Worm (Caenorhabditis elegans) whole organism, young adult: ENCODE results near the gene nhr-282.
"Not testable (repeated sequence)": the region's sequence is repeated elsewhere in the genome, so short reads cannot be mapped to it uniquely, and the experiment has no call there.

Experiments used
- B0019.2 ChIP-seq: fragments of 200-800 bp; sonication (Bioruptor generic); conservative IDR thresholded peaks from 2 replicates; pipeline ENCODE4 v1.3.6; 2022; ENCODE audit warnings: missing genetic modification reagents, missing genetic modification characterization, missing compliant biosample characterization
- B0261.1 ChIP-seq: sonication (generic microtip); optimal IDR thresholded peaks from 2 replicates; lab custom pipeline; 2016; ENCODE audit warnings: mild to moderate bottlenecking, missing genetic modification characterization, moderate library complexity, missing compliant biosample characterization
- C17E4.6 ChIP-seq: fragments of 200-800 bp; sonication (Bioruptor generic); IDR thresholded peaks from 2 replicates; pipeline ENCODE4 v1.3.6; 2022; ENCODE audit warnings: missing genetic modification reagents, missing genetic modification characterization, missing compliant biosample characterization
- F22D6.2 ChIP-seq: sonication (generic microtip); optimal IDR thresholded peaks from 2 replicates; lab custom pipeline; 2016; ENCODE audit warnings: mild to moderate bottlenecking, missing genetic modification characterization, missing compliant biosample characterization
- F23B12.7 ChIP-seq: sonication (generic microtip); optimal IDR thresholded peaks from 2 replicates; lab custom pipeline; 2017; ENCODE audit warnings: missing genetic modification characterization, mild to moderate bottlenecking, missing compliant biosample characterization, antibody characterized with exemption, moderate library complexity; ENCODE audit not compliant: insufficient read depth
- F49E8.2 ChIP-seq: sonication (generic microtip); optimal IDR thresholded peaks from 3 replicates; lab custom pipeline; 2017; ENCODE audit warnings: missing genetic modification characterization, mild to moderate bottlenecking, missing compliant biosample characterization, antibody characterized with exemption, moderate library complexity; ENCODE audit not compliant: insufficient read depth
- F52B5.7 ChIP-seq: sonication (generic microtip); optimal IDR thresholded peaks from 2 replicates; lab custom pipeline; 2016; ENCODE audit warnings: mild to moderate bottlenecking, missing genetic modification characterization, missing compliant biosample characterization
- F57C9.4 ChIP-seq: sonication (generic microtip); optimal IDR thresholded peaks from 2 replicates; lab custom pipeline; 2017; ENCODE audit warnings: mild to moderate bottlenecking, missing genetic modification characterization, missing compliant biosample characterization
- T07F8.4 ChIP-seq: sonication (generic microtip); optimal IDR thresholded peaks from 2 replicates; lab custom pipeline; 2016; ENCODE audit warnings: mild to moderate bottlenecking, missing genetic modification characterization, moderate library complexity, missing compliant biosample characterization
- Y53F4B.3 ChIP-seq: fragments of 200-800 bp; sonication (Bioruptor generic); IDR thresholded peaks from 2 replicates; pipeline ENCODE4 v1.3.6; 2022; ENCODE audit warnings: missing genetic modification reagents, missing genetic modification characterization, missing compliant biosample characterization
- Y56A3A.18 ChIP-seq: fragments of 200-800 bp; sonication (Bioruptor generic); IDR thresholded peaks from 2 replicates; pipeline ENCODE4 v1.3.6; 2022; ENCODE audit warnings: missing genetic modification reagents, missing genetic modification characterization, missing compliant biosample characterization
- Y67H2A.10 ChIP-seq: fragments of 200-800 bp; sonication (Bioruptor generic); conservative IDR thresholded peaks from 2 replicates; pipeline ENCODE4 v1.3.6; 2022; ENCODE audit warnings: missing genetic modification reagents, missing genetic modification characterization, missing compliant biosample characterization
- atf-7 ChIP-seq: sonication (generic microtip); optimal IDR thresholded peaks from 2 replicates; lab custom pipeline; 2017; ENCODE audit warnings: mild to moderate bottlenecking, missing genetic modification characterization, missing compliant biosample characterization
- attf-3 ChIP-seq: fragments of 200-800 bp; sonication (Bioruptor generic); conservative IDR thresholded peaks from 2 replicates; pipeline ENCODE4 v1.3.6; 2022; ENCODE audit warnings: missing genetic modification reagents, missing genetic modification characterization, missing compliant biosample characterization
- ceh-27 ChIP-seq: fragments of 200-800 bp; sonication (Bioruptor generic); optimal IDR thresholded peaks from 2 replicates; lab custom pipeline; 2018; ENCODE audit warnings: mild to moderate bottlenecking, missing genetic modification characterization, moderate library complexity, missing compliant biosample characterization
- ceh-91 ChIP-seq: fragments of 200-800 bp; sonication (Bioruptor generic); IDR thresholded peaks from 2 replicates; pipeline ENCODE4 v1.3.6; 2022; ENCODE audit warnings: missing genetic modification reagents, missing genetic modification characterization, missing compliant biosample characterization
- efl-1 ChIP-seq: fragments of 150-350 bp; optimal IDR thresholded peaks from 2 replicates; lab custom pipeline; 2014; ENCODE audit warnings: missing biosample characterization, missing genetic modification reagents, missing genetic modification characterization
- egl-18 ChIP-seq: fragments of 200-800 bp; sonication (Bioruptor generic); IDR thresholded peaks from 2 replicates; pipeline ENCODE4 v1.3.6; 2022; ENCODE audit warnings: missing genetic modification reagents, missing genetic modification characterization, missing compliant biosample characterization
- fkh-3 ChIP-seq: sonication (generic microtip); optimal IDR thresholded peaks from 2 replicates; lab custom pipeline; 2016; ENCODE audit warnings: mild to moderate bottlenecking, missing genetic modification characterization, missing compliant biosample characterization
- him-1 ChIP-seq: sonication (generic microtip); optimal IDR thresholded peaks from 2 replicates; lab custom pipeline; 2016; ENCODE audit warnings: missing genotype, missing genetic modification reagents, missing genetic modification characterization, missing compliant biosample characterization
- hmg-1.2 ChIP-seq: fragments of 200-800 bp; sonication (Bioruptor generic); IDR thresholded peaks from 2 replicates; pipeline ENCODE4 v1.3.6; 2022; ENCODE audit warnings: missing genetic modification reagents, missing genetic modification characterization, missing compliant biosample characterization
- lin-26 ChIP-seq: fragments of 200-800 bp; sonication (Bioruptor generic); IDR thresholded peaks from 2 replicates; pipeline ENCODE4 v1.3.6; 2022; ENCODE audit warnings: missing genetic modification reagents, missing genetic modification characterization, missing compliant biosample characterization
- lin-35 ChIP-seq, 3 experiments: fragments of 150-350 bp in 2 of 3; sonication (generic microtip) in 1 of 3; optimal IDR thresholded peaks; 2 replicates each; lab custom pipeline; 2014 to 2018; ENCODE audit warnings: missing biosample characterization in 3 of 3, missing genetic modification characterization in 3 of 3, missing genetic modification reagents in 3 of 3
- madf-10 ChIP-seq: sonication (generic microtip); optimal IDR thresholded peaks from 2 replicates; lab custom pipeline; 2016; ENCODE audit warnings: mild to moderate bottlenecking, missing genetic modification characterization, missing compliant biosample characterization
- nfya-1 ChIP-seq: sonication (generic microtip); optimal IDR thresholded peaks from 2 replicates; lab custom pipeline; 2017; ENCODE audit warnings: antibody characterized with exemption, missing compliant biosample characterization, missing genetic modification characterization, borderline replicate concordance; ENCODE audit not compliant: insufficient read depth
- nfya-2 ChIP-seq: fragments of 200-800 bp; sonication (Bioruptor generic); IDR thresholded peaks from 2 replicates; pipeline ENCODE4 v1.3.6; 2022; ENCODE audit warnings: missing genetic modification reagents, missing genetic modification characterization, missing compliant biosample characterization
- nhr-27 ChIP-seq: fragments of 200-800 bp; sonication (Bioruptor generic); optimal IDR thresholded peaks from 2 replicates; lab custom pipeline; 2018; ENCODE audit warnings: mild to moderate bottlenecking, missing genetic modification characterization, moderate library complexity, missing compliant biosample characterization
- nhr-80 ChIP-seq: sonication (generic microtip); optimal IDR thresholded peaks from 2 replicates; lab custom pipeline; 2016; ENCODE audit warnings: missing genetic modification characterization, missing compliant biosample characterization
- sdz-38 ChIP-seq: sonication (generic microtip); optimal IDR thresholded peaks from 2 replicates; lab custom pipeline; 2016; ENCODE audit warnings: missing genotype, missing genetic modification characterization, missing compliant biosample characterization
- snpc-1.3 ChIP-seq: sonication (generic microtip); optimal IDR thresholded peaks from 2 replicates; lab custom pipeline; 2017; ENCODE audit warnings: missing genetic modification characterization, mild to moderate bottlenecking, missing compliant biosample characterization, antibody characterized with exemption, moderate library complexity, missing genotype, missing genetic modification reagents; ENCODE audit not compliant: insufficient read depth
- sptf-2 ChIP-seq: fragments of 200-800 bp; sonication (Bioruptor generic); optimal IDR thresholded peaks from 2 replicates; lab custom pipeline; 2018; ENCODE audit warnings: mild to moderate bottlenecking, missing genetic modification characterization, missing compliant biosample characterization
- tbp1 ChIP-seq: fragments of 200-800 bp; sonication (Bioruptor generic); optimal IDR thresholded peaks from 2 replicates; lab custom pipeline; 2018; ENCODE audit warnings: mild to moderate bottlenecking, missing genetic modification characterization, missing compliant biosample characterization
- tlf-1 ChIP-seq: fragments of 200-800 bp; sonication (Bioruptor generic); optimal IDR thresholded peaks from 2 replicates; lab custom pipeline; 2018; ENCODE audit warnings: mild to moderate bottlenecking, missing genetic modification characterization, missing compliant biosample characterization
- ztf-25 ChIP-seq: fragments of 200-800 bp; sonication (Bioruptor generic); IDR thresholded peaks from 2 replicates; pipeline ENCODE4 v1.3.6; 2022; ENCODE audit warnings: missing genetic modification reagents, missing genetic modification characterization, missing compliant biosample characterization

Gene nhr-282

ce11 chrV:15803748-15804147 lies 8.3 kb upstream of the nhr-282 start, which contains the start of gene T26E4.18:
Gene T26E4.18, minus strand, starts transcription at chrV:15803848.
- TF ChIP-seq Y53F4B.3, B0019.2, Y56A3A.18: not testable (repeated sequence)

- TF ChIP-seq Y53F4B.3; ztf-25 (GFP tag; lab: Robert Waterston, UW); Y67H2A.10: not testable (repeated sequence)
- TF ChIP-seq, all 124 proteins: peak for 0; not testable (repeated sequence) for 124
These were observed 4.7 kb upstream of the nhr-282 start, which contains the start of gene srsx-38 for ce11 chrV:15807420-15807819. Gene srsx-38, minus strand, starts transcription at chrV:15807520.

ce11 chrV:15809543-15809942 lies 2.5 kb upstream of the nhr-282 start, which contains the start of gene srsx-36:
Gene srsx-36, minus strand, starts transcription at chrV:15809643.
- TF ChIP-seq him-1 (no peak), madf-10 (tag; lab: Kevin White, UChicago) (no peak), F22D6.2 (no peak), F23B12.7 (tag; lab: Kevin White, UChicago) (no peak), sdz-38 (tag; lab: Kevin White, UChicago) (no peak), C17E4.6 (GFP tag; lab: Robert Waterston, UW) (no peak), snpc-1.3 (tag; lab: Kevin White, UChicago) (no peak), sptf-2 (no peak), attf-3 (GFP tag; lab: Robert Waterston, UW) (no peak), lin-35 (GFP tag; optimal IDR thresholded peaks at IDR 0.05; lab: Kevin White, UChicago) (no peak), T07F8.4 (no peak), nfya-2 (GFP tag; lab: Robert Waterston, UW) (no peak), tlf-1 (GFP tag; lab: Kevin White, UChicago) (no peak)

- no peak for TF ChIP-seq F52B5.7
- no peak for TF ChIP-seq F23B12.7 (tag; lab: Kevin White, UChicago)
- TF ChIP-seq F49E8.2: no peak
- TF ChIP-seq nhr-80 (tag; lab: Kevin White, UChicago): no peak
- TF ChIP-seq egl-18 (GFP tag; lab: Robert Waterston, UW): no peak
- no peak for TF ChIP-seq fkh-3 (tag; lab: Kevin White, UChicago)
- no peak for TF ChIP-seq ceh-91 (GFP tag; lab: Robert Waterston, UW)
- TF ChIP-seq lin-26 (GFP tag; lab: Robert Waterston, UW): no peak
- no peak for TF ChIP-seq Y56A3A.18
- TF ChIP-seq nhr-27 (tag; lab: Kevin White, UChicago): no peak
- no peak for TF ChIP-seq ceh-27 (GFP tag; lab: Kevin White, UChicago)
These were observed 1.6 kb upstream of the nhr-282 start, which contains the start of gene F54B8.1 for ce11 chrV:15810446-15810845. Gene F54B8.1, plus strand, starts transcription at chrV:15810746.

ce11 chrV:15815962-15816432 lies 3.9 kb downstream of the nhr-282 start, which contains the start of the genes fbxa-69 and F54B8.4:
Gene fbxa-69, minus strand, starts transcription at chrV:15815971.
Gene F54B8.4, plus strand, starts transcription at chrV:15816382.
- peak; percentile 24; the same call in 1 of the 2 replicates for TF ChIP-seq hmg-1.2
- no peak for TF ChIP-seq ztf-25 (GFP tag; lab: Robert Waterston, UW)
- TF ChIP-seq, all 124 proteins: peak for 1

ce11 chrV:15817746-15818145 lies 5.7 kb downstream of the nhr-282 start, which contains the start of gene abf-3:
Gene abf-3, minus strand, starts transcription at chrV:15817846.
- no peak for TF ChIP-seq Y56A3A.18
- no peak for TF ChIP-seq ceh-91 (GFP tag; lab: Robert Waterston, UW)
- no peak for TF ChIP-seq lin-35 (GFP tag; optimal IDR thresholded peaks at IDR 0.05; lab: Kevin White, UChicago)
- no peak for TF ChIP-seq B0261.1
- no peak for TF ChIP-seq nfya-2 (GFP tag; lab: Robert Waterston, UW)
- no peak for TF ChIP-seq F57C9.4
- TF ChIP-seq lin-26 (GFP tag; lab: Robert Waterston, UW): no peak
- TF ChIP-seq him-1: no peak
- TF ChIP-seq nfya-1: no peak
- no peak for TF ChIP-seq atf-7 (tag; lab: Kevin White, UChicago)
- no peak for TF ChIP-seq efl-1 (GFP tag; lab: Kevin White, UChicago)
- no peak for TF ChIP-seq tbp1
